Fruit fly (Drosophila melanogaster): ENCODE measurements around the gene SmE.

SmE gene

dm6 chr2L:7850406-7850805, 34.8 kb downstream of the SmE start:
- TF ChIP-seq CG17806 (tag; optimal IDR thresholded peaks at IDR 0.05) = no peak
- TF ChIP-seq CG8301 (tag; optimal IDR thresholded peaks at IDR 0.05) = no peak
- no peak for TF ChIP-seq CG12605 (GFP tag; IDR thresholded peaks at IDR 0.05)
- TF ChIP-seq EcR (GFP tag; optimal IDR thresholded peaks at IDR 0.05) = no peak
- no peak for TF ChIP-seq CG10348 (GFP tag; IDR thresholded peaks at IDR 0.05)
- TF ChIP-seq CG8159 (tag; optimal IDR thresholded peaks at IDR 0.05) = no peak
- TF ChIP-seq CG34367 (tag; optimal IDR thresholded peaks at IDR 0.05) = no peak
- no peak for TF ChIP-seq CG32121 (GFP tag; IDR thresholded peaks at IDR 0.05)
- TF ChIP-seq CG14655 (GFP tag; optimal IDR thresholded peaks at IDR 0.05) = no peak
- TF ChIP-seq CG15710 (tag; optimal IDR thresholded peaks at IDR 0.05) = no peak
- TF ChIP-seq CG13204 (GFP tag; optimal IDR thresholded peaks at IDR 0.05) = no peak
- no peak for TF ChIP-seq CG9948 (tag; optimal IDR thresholded peaks at IDR 0.05)
- no peak for TF ChIP-seq D1 (tag; optimal IDR thresholded peaks at IDR 0.05)
- TF ChIP-seq Pif1B (GFP tag; optimal IDR thresholded peaks at IDR 0.05) = no peak
- no peak for TF ChIP-seq gl (tag; optimal IDR thresholded peaks at IDR 0.05)

- peak; percentile 12 for TF ChIP-seq CG14655 (GFP tag; optimal IDR thresholded peaks at IDR 0.05)
- TF ChIP-seq CG8159 (tag; optimal IDR thresholded peaks at IDR 0.05) = peak; percentile 20
- TF ChIP-seq CG13204 (GFP tag; optimal IDR thresholded peaks at IDR 0.05) = no peak
- TF ChIP-seq CG4496 (GFP tag; IDR thresholded peaks at IDR 0.05) = no peak
- 0 out of 2 replicates have a peak, but pooled peaks have one; percentile 15 for TF ChIP-seq CG32121 (GFP tag; IDR thresholded peaks at IDR 0.05)
These were observed 35.8 kb downstream of the SmE start for dm6 chr2L:7849472-7849871.

dm6 chr2L:7841244-7841643, 44.0 kb downstream of the SmE start:
- TF ChIP-seq CG14655 (GFP tag; optimal IDR thresholded peaks at IDR 0.05) (no peak), CG17806 (tag; optimal IDR thresholded peaks at IDR 0.05) (no peak), rn (GFP tag; IDR thresholded peaks at IDR 0.05) (no peak), CG8159 (tag; optimal IDR thresholded peaks at IDR 0.05) (no peak), CG9948 (tag; optimal IDR thresholded peaks at IDR 0.05) (no peak), CG32121 (GFP tag; IDR thresholded peaks at IDR 0.05) (no peak), CG13204 (GFP tag; optimal IDR thresholded peaks at IDR 0.05) (no peak), CG4496 (GFP tag; IDR thresholded peaks at IDR 0.05) (no peak), CG34367 (tag; optimal IDR thresholded peaks at IDR 0.05) (no peak)

- no peak for TF ChIP-seq CG4496 (GFP tag; IDR thresholded peaks at IDR 0.05)
- no peak for TF ChIP-seq Snoo (tag; optimal IDR thresholded peaks at IDR 0.05)
- TF ChIP-seq Pif1A (GFP tag; optimal IDR thresholded peaks at IDR 0.05) = no peak
- no peak for TF ChIP-seq rn (GFP tag; IDR thresholded peaks at IDR 0.05)
- no peak for TF ChIP-seq CG14655 (GFP tag; optimal IDR thresholded peaks at IDR 0.05)
- TF ChIP-seq CG13204 (GFP tag; optimal IDR thresholded peaks at IDR 0.05) = no peak
- no peak for TF ChIP-seq EcR (GFP tag; optimal IDR thresholded peaks at IDR 0.05)
- TF ChIP-seq CG34367 (tag; optimal IDR thresholded peaks at IDR 0.05) = no peak
- TF ChIP-seq CG10348 (GFP tag; IDR thresholded peaks at IDR 0.05) = no peak
- no peak for TF ChIP-seq CG32121 (GFP tag; IDR thresholded peaks at IDR 0.05)
- no peak for TF ChIP-seq CG8301 (tag; optimal IDR thresholded peaks at IDR 0.05)
- TF ChIP-seq CG12605 (GFP tag; IDR thresholded peaks at IDR 0.05) = no peak
- TF ChIP-seq CG8159 (tag; optimal IDR thresholded peaks at IDR 0.05) = no peak
- no peak for TF ChIP-seq CG15710 (tag; optimal IDR thresholded peaks at IDR 0.05)
- no peak for TF ChIP-seq CG9948 (tag; optimal IDR thresholded peaks at IDR 0.05)
- no peak for TF ChIP-seq Pif1B (GFP tag; optimal IDR thresholded peaks at IDR 0.05)
- TF ChIP-seq gl (tag; optimal IDR thresholded peaks at IDR 0.05) = no peak
- no peak for TF ChIP-seq CG17806 (tag; optimal IDR thresholded peaks at IDR 0.05)
- TF ChIP-seq Ets98B (GFP tag; IDR thresholded peaks at IDR 0.05) = no peak
- TF ChIP-seq fd96Ca (GFP tag; IDR thresholded peaks at IDR 0.05) = no peak
These were observed 45.1 kb downstream of the SmE start, which contains the start of gene CG14537 for dm6 chr2L:7840152-7840551. CG14537 (plus strand) TSS chr2L:7840452.

- TF ChIP-seq Pif1B (GFP tag; optimal IDR thresholded peaks at IDR 0.05) (no peak), gl (tag; optimal IDR thresholded peaks at IDR 0.05) (no peak), Pif1A (GFP tag; optimal IDR thresholded peaks at IDR 0.05) (no peak), Snoo (tag; optimal IDR thresholded peaks at IDR 0.05) (no peak), CG12605 (GFP tag; IDR thresholded peaks at IDR 0.05) (no peak), Ets98B (GFP tag; IDR thresholded peaks at IDR 0.05) (no peak), CG32121 (GFP tag; IDR thresholded peaks at IDR 0.05) (no peak), CG34367 (tag; optimal IDR thresholded peaks at IDR 0.05) (no peak), rn (GFP tag; IDR thresholded peaks at IDR 0.05) (no peak), EcR (GFP tag; optimal IDR thresholded peaks at IDR 0.05) (no peak), CG10348 (GFP tag; IDR thresholded peaks at IDR 0.05) (no peak), CG13204 (GFP tag; optimal IDR thresholded peaks at IDR 0.05) (no peak), CG8159 (tag; optimal IDR thresholded peaks at IDR 0.05) (no peak), CG14655 (GFP tag; optimal IDR thresholded peaks at IDR 0.05) (no peak)
These were observed 47.2 kb downstream of the SmE start for dm6 chr2L:7838024-7838423.

Data from whole organism, pupa.